Fruit fly (Drosophila melanogaster) whole organism, prepupa: ENCODE results near the gene GluProRS.
A peak's percentile ranks its signal among the peaks of the same experiment; 100 is the strongest.

Experiments
- CG10631 ChIP-seq: fragments of 200-800 bp; sonication (Bioruptor generic); optimal IDR thresholded peaks from 2 replicates; lab custom pipeline; 2016; ENCODE audit warnings: missing biosample characterization, missing genetic modification characterization
- CG11294 ChIP-seq: fragments of 200-800 bp; sonication (Bioruptor generic); IDR thresholded peaks from 2 replicates; pipeline ENCODE4 v1.3.6; 2022; ENCODE audit warnings: missing biosample characterization, missing genetic modification characterization
- CG32006 ChIP-seq: fragments of 200-800 bp; sonication (Bioruptor generic); optimal IDR thresholded peaks from 3 replicates; lab custom pipeline; 2017; ENCODE audit warnings: missing biosample characterization, mild to moderate bottlenecking, missing genetic modification characterization
- CG6792 ChIP-seq: fragments of 200-800 bp; sonication (Bioruptor generic); optimal IDR thresholded peaks from 3 replicates; lab custom pipeline; 2016; ENCODE audit warnings: missing biosample characterization, missing genetic modification characterization
- CG7368 ChIP-seq: fragments of 200-800 bp; sonication (Bioruptor generic); optimal IDR thresholded peaks from 3 replicates; lab custom pipeline; 2016; ENCODE audit warnings: missing biosample characterization, missing genetic modification characterization
- CG8319 ChIP-seq: fragments of 200-800 bp; sonication (Bioruptor generic); optimal IDR thresholded peaks from 3 replicates; lab custom pipeline; 2016; ENCODE audit warnings: missing biosample characterization, missing genetic modification characterization
- Eip78C ChIP-seq: fragments of 200-800 bp; sonication (Bioruptor generic); peaks from one replicate; lab custom pipeline; 2016; ENCODE audit warnings: missing biosample characterization, missing genetic modification characterization
- net ChIP-seq: fragments of 200-800 bp; sonication (Bioruptor generic); optimal IDR thresholded peaks from 3 replicates; lab custom pipeline; 2016; ENCODE audit warnings: missing biosample characterization, missing genetic modification characterization

- TF ChIP-seq CG7368 (GFP tag; lab: Kevin White, UChicago) (no peak), CG11294 (no peak), Eip78C (GFP tag; lab: Kevin White, UChicago) (peak; percentile 84), CG6792 (GFP tag; lab: Kevin White, UChicago) (peak; percentile 8), CG10631 (no peak), CG32006 (GFP tag; lab: Kevin White, UChicago) (peak; percentile 47), CG8319 (GFP tag; lab: Kevin White, UChicago) (no peak), net (GFP tag; lab: Kevin White, UChicago) (peak; percentile 24)
These were observed 48.4 kb upstream of the GluProRS start for dm6 chr3R:24006449-24007159.
